Worm (Caenorhabditis elegans): ENCODE measurements around the gene bkip-1.

Gene bkip-1

DNA sequence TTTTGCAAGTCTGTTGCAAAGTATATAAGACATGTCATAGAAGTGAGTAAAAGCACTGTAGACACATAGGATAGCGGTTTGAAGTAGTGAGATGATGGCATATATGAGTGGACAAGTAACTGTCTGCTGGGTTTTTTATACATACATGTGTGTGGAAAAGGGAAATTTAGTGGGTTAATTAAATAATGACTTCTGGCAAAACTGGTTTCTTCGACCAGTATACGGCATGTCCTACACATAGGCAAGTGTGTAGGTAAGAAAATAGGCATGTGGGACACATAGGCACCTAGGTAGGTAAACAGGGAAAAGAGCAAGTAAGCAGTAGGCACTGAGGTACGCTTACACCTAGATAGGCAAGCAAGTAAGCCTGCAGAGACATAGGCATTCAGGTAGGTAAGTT lies 6.5 kb upstream of the bkip-1 start, which contains the start of gene col-87:
col-87 (minus strand) TSS at position 101 of the 400 bp plus-strand sequence.
- TF ChIP-seq ttx-3 (tag; optimal IDR thresholded peaks at IDR 0.05) = no peak

DNA sequence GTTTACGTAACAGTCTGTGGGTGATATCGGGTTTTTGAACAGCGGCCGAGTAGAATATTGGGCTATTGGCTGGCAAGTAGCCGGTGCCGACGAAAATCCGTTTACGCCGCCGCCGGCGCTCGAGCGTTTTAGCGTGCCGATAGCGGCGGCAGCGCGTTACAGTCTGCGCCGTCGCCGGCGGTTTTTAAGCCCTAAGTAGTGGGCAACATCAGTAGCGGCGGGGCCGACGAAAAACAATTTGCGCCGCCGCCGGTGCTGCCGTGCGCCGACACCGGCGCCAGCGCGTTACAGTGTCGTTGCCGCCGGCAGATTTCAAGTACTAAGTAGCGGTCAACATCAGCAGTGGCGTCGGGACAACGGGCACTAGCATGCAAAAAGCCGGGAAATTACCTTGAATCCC lies 5.2 kb upstream of the bkip-1 start:
- TF ChIP-seq ceh-14 (tag; optimal IDR thresholded peaks at IDR 0.05) (no peak), unc-86 (tag; optimal IDR thresholded peaks at IDR 0.05) (no peak), lim-6 (tag; optimal IDR thresholded peaks at IDR 0.05) (no peak), fkh-6 (tag; optimal IDR thresholded peaks at IDR 0.05) (no peak), unc-55 (GFP tag; optimal IDR thresholded peaks at IDR 0.05) (no peak), ets-4 (tag; optimal IDR thresholded peaks at IDR 0.05) (no peak), ttx-3 (tag; optimal IDR thresholded peaks at IDR 0.05) (no peak)

DNA sequence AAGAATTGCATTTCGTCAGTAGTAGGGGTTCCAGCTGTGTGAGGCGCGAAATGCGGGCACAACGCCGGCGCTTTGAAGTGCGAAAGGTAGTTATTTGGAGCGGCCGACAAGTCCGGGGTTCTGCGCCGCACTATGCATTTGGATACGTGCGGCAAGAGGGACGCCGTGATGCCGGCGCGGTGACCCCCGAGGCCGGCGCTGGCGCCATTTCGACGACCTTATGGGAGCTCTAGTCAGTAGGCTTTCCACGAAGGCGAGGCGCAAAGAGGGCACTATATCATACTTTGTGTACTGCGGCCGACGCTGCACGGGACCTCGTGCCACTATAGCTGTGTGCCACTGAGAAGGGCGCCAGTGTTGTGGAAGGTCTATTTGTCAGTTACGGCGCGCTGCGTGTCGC lies 4.2 kb upstream of the bkip-1 start:
- TF ChIP-seq elt-4 (tag; optimal IDR thresholded peaks at IDR 0.05) (peak; percentile 46), ets-4 (tag; optimal IDR thresholded peaks at IDR 0.05) (no peak), sdc-2 (tag; optimal IDR thresholded peaks at IDR 0.05) (peak; percentile 17), C08G9.2 (tag; optimal IDR thresholded peaks at IDR 0.05) (no peak), fax-1 (tag; optimal IDR thresholded peaks at IDR 0.05) (no peak), ztf-16 (tag; optimal IDR thresholded peaks at IDR 0.05) (no peak)

DNA sequence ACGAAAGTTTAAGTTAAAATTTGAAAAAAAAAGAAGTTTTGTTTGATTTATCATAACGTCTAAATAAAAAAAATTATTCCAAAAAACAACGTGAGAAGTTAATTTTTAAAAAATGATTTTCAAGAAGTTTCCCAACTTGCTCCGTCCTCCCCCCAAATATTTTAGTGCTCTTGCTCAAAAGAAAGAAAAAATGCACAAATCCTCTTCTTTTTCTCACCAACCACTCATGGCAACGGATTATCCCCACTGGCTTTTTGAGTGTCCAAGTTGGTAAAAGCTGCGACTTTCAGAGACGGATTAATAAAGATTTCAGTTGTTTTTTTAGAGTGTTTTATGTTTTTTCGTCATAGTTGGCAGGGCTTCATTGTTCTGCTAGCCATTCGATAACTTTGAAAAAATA lies 3.5 kb upstream of the bkip-1 start, which contains the start of gene Y39G8C.2:
Y39G8C.2 (minus strand) TSS at position 101 of the 400 bp plus-strand sequence.
- TF ChIP-seq tbx-7 (tag; optimal IDR thresholded peaks at IDR 0.05) (no peak), K09A11.1 (tag; optimal IDR thresholded peaks at IDR 0.05; ENCODE audit: insufficient read depth) (no peak), ets-4 (tag; optimal IDR thresholded peaks at IDR 0.05) (no peak), che-1 (tag; optimal IDR thresholded peaks at IDR 0.05) (no peak), npax-4 (tag; optimal IDR thresholded peaks at IDR 0.05) (no peak), hlh-8 (tag; optimal IDR thresholded peaks at IDR 0.05) (no peak), lim-6 (tag; optimal IDR thresholded peaks at IDR 0.05) (no peak), ahr-1 (tag; optimal IDR thresholded peaks at IDR 0.05) (no peak)

DNA sequence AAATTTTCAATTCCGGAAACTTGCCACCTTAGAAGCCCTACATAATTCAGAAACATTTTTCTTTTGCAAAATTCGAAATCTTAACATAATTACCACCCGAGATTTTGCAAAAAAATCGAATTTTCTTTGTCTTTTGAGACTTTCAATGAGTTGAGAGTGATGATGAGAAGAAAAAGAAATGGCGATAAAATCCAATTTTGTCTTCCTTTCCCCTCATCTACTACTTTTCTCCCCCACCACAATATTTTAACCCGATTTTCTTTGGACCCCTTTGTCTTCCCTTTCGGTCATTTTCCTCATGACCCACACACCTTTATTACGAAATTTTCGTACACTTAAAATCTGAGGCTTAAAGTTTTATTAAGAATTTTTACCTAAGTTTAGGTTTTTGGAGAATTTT lies 2.7 kb upstream of the bkip-1 start:
- no peak for TF ChIP-seq elt-4 (tag; optimal IDR thresholded peaks at IDR 0.05)
- no peak for TF ChIP-seq ama-1 (optimal IDR thresholded peaks at IDR 0.05)
- peak; percentile 90 for TF ChIP-seq unc-42 (tag; optimal IDR thresholded peaks at IDR 0.05)

DNA sequence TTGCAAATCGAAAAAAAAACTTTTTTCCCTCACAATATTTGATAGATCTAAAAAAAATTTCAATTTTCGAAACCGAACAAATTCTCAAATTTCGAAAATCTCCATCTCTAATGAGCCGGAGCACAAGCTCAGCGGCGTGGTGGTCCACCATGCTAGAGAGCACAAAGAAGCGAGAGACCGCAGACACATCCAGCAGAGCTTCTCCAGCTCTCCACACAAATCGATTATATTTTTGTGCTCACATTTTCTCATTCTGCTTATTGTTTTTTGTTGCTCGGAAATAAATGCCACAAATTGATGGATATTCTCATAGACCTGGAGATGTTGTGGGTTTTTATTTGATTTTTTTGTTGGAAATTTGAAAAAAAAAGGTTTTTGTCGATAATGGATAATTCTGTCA lies 1.0 kb downstream of the bkip-1 start:
- TF ChIP-seq gmeb-2 (tag; optimal IDR thresholded peaks at IDR 0.05) (no peak), ceh-48 (tag; optimal IDR thresholded peaks at IDR 0.05) (peak; percentile 72), pros-1 (tag; optimal IDR thresholded peaks at IDR 0.05) (no peak), elt-4 (tag; optimal IDR thresholded peaks at IDR 0.05) (no peak), unc-42 (tag; optimal IDR thresholded peaks at IDR 0.05) (peak; percentile 1), pax-1 (tag; optimal IDR thresholded peaks at IDR 0.05) (no peak), syd-9 (tag; optimal IDR thresholded peaks at IDR 0.05) (no peak), ceh-34 (tag; optimal IDR thresholded peaks at IDR 0.05) (no peak), unc-55 (GFP tag; optimal IDR thresholded peaks at IDR 0.05) (no peak), fkh-10 (GFP tag; optimal IDR thresholded peaks at IDR 0.05) (no peak), dmd-4 (tag; optimal IDR thresholded peaks at IDR 0.05; ENCODE audit: borderline replicate concordance) (no peak), lin-11 (tag; optimal IDR thresholded peaks at IDR 0.05) (no peak)

DNA sequence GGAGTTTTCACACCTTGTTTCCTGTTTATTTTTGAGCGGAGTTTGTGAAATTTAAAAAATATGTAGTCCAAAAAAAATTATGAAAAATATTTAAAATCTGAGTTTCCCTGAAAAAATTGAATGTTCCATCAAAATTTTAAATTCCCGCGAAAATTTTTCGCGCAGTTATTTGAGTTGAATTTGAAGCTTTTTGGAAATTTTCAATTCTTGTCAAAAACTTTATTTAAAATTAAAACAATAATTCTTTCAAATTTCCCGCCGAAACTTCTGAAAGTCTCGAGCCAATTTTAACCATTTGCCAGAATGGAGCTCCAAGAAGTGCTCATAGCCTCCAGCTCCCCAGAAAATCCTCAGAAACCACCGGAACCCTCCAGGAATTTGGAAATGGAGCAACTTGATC lies 3.4 kb downstream of the bkip-1 start, which contains the start of gene gur-4:
gur-4 (plus strand) TSS at position 301 of the 400 bp plus-strand sequence.
- TF ChIP-seq pros-1 (tag; optimal IDR thresholded peaks at IDR 0.05) (no peak), nfya-1 (tag; optimal IDR thresholded peaks at IDR 0.05) (no peak), ref-2 (tag; optimal IDR thresholded peaks at IDR 0.05) (no peak), sox-2 (GFP tag; IDR thresholded peaks at IDR 0.05) (no peak), unc-3 (GFP tag; conservative IDR thresholded peaks at IDR 0.05) (no peak), unc-3 (tag; optimal IDR thresholded peaks at IDR 0.05) (no peak), npax-4 (tag; optimal IDR thresholded peaks at IDR 0.05) (no peak), hlh-8 (tag; optimal IDR thresholded peaks at IDR 0.05) (no peak), unc-42 (tag; optimal IDR thresholded peaks at IDR 0.05) (no peak), zip-5 (tag; optimal IDR thresholded peaks at IDR 0.05) (no peak), unc-55 (GFP tag; optimal IDR thresholded peaks at IDR 0.05) (no peak), pag-3 (tag; optimal IDR thresholded peaks at IDR 0.05; ENCODE audit: borderline replicate concordance) (no peak), ceh-14 (tag; optimal IDR thresholded peaks at IDR 0.05) (no peak), eyg-1 (tag; optimal IDR thresholded peaks at IDR 0.05) (no peak), lim-6 (tag; optimal IDR thresholded peaks at IDR 0.05) (no peak), lin-11 (tag; optimal IDR thresholded peaks at IDR 0.05) (no peak), ceh-48 (tag; optimal IDR thresholded peaks at IDR 0.05) (no peak), unc-86 (tag; optimal IDR thresholded peaks at IDR 0.05) (no peak)
